Fruit fly (Drosophila melanogaster) whole organism, prepupa: Measurements from ENCODE around the gene hwt.

Experiments used
- CG10631 ChIP-seq: fragments of 200-800 bp; sonication (Bioruptor generic); optimal IDR thresholded peaks from 2 replicates; lab custom pipeline; 2016; ENCODE audit warnings: missing biosample characterization, missing genetic modification characterization
- fd85E ChIP-seq: fragments of 200-800 bp; sonication (Bioruptor generic); optimal IDR thresholded peaks from 3 replicates; lab custom pipeline; 2016; ENCODE audit warnings: missing biosample characterization, missing genetic modification characterization

- no peak for TF ChIP-seq fd85E (GFP tag; lab: Kevin White, UChicago)
- TF ChIP-seq CG10631, result no peak
Measured at dm6 chrX:12489991-12490390, 78.3 kb downstream of the hwt start, which contains the start of gene Lsp1alpha.
